Worm (Caenorhabditis elegans): ENCODE measurements around the gene msp-63.

ce11 chrII:5833136-5833535 is 35.9 kb upstream of the msp-63 start, which contains the start of gene gtap-1:
- TF ChIP-seq him-1 (tag; optimal IDR thresholded peaks at IDR 0.05) (no peak), W03F9.2 (tag; optimal IDR thresholded peaks at IDR 0.05) (no peak), dao-5 (tag; optimal IDR thresholded peaks at IDR 0.05) (no peak)
